Worm (Caenorhabditis elegans) whole organism, L1 larva: ENCODE measurements around the gene F01F1.3.

ENCODE experiments used
- C16A3.4 ChIP-seq: fragments of 150-350 bp; optimal IDR thresholded peaks from 2 replicates; lab custom pipeline; 2014; ENCODE audit warnings: missing biosample characterization, missing genetic modification characterization
- blmp-1 ChIP-seq: fragments of 150-350 bp; optimal IDR thresholded peaks from 2 replicates; lab custom pipeline; 2014; ENCODE audit warnings: missing biosample characterization, missing genetic modification characterization
- dsc-1 ChIP-seq: sonication (generic microtip); optimal IDR thresholded peaks from 2 replicates; lab custom pipeline; 2016; ENCODE audit warnings: mild to moderate bottlenecking, missing genetic modification characterization, missing compliant biosample characterization
- efl-1 ChIP-seq, 4 experiments: fragments of 150-350 bp; optimal IDR thresholded peaks in 3 of 4; peaks in 1 of 4; 1 replicate in 1 of 4; 2 replicates in 3 of 4; lab custom pipeline; 2014; ENCODE audit warnings: missing biosample characterization in 2 of 4, missing genetic modification characterization in 2 of 4, missing genetic modification reagents in 2 of 4
- egl-13 ChIP-seq: sonication (generic microtip); optimal IDR thresholded peaks from 2 replicates; lab custom pipeline; 2016; ENCODE audit warnings: missing genotype, missing genetic modification reagents, missing genetic modification characterization, missing compliant biosample characterization
- elt-3 ChIP-seq, 6 experiments: fragments of 150-350 bp in 1 of 6; sonication (generic microtip); optimal IDR thresholded peaks; 2 replicates each; lab custom pipeline; 2017 to 2018; ENCODE audit warnings: missing biosample characterization in 6 of 6, missing genetic modification characterization in 6 of 6, inconsistent platforms in 1 of 6
- fkh-10 ChIP-seq: sonication (generic microtip); optimal IDR thresholded peaks from 2 replicates; lab custom pipeline; 2017; ENCODE audit warnings: missing biosample characterization, missing genetic modification reagents, missing genetic modification characterization
- fkh-4 ChIP-seq: sonication (generic microtip); optimal IDR thresholded peaks from 2 replicates; lab custom pipeline; 2016; ENCODE audit warnings: missing compliant biosample characterization, missing genetic modification characterization, borderline replicate concordance
- grh-1 ChIP-seq: fragments of 200-800 bp; sonication (Bioruptor generic); IDR thresholded peaks from 2 replicates; pipeline ENCODE4 v1.3.6; 2022; ENCODE audit warnings: missing genetic modification reagents, missing genetic modification characterization, missing compliant biosample characterization
- isw-1 ChIP-seq: fragments of 200-800 bp; sonication (Bioruptor generic); IDR thresholded peaks from 2 replicates; pipeline ENCODE4 v1.3.6; 2022; ENCODE audit warnings: missing genetic modification characterization, missing compliant biosample characterization
- lin-13 ChIP-seq: fragments of 150-350 bp; optimal IDR thresholded peaks from 2 replicates; lab custom pipeline; 2014; ENCODE audit warnings: missing biosample characterization, missing genetic modification reagents, missing genetic modification characterization
- lin-14 ChIP-seq: fragments of 200-800 bp; sonication (Bioruptor generic); optimal IDR thresholded peaks from 2 replicates; lab custom pipeline; 2018; ENCODE audit warnings: mild to moderate bottlenecking, missing genetic modification characterization, moderate library complexity, missing compliant biosample characterization
- lin-15B ChIP-seq: fragments of 150-350 bp; sonication (generic microtip); optimal IDR thresholded peaks from 3 replicates; lab custom pipeline; 2014; ENCODE audit warnings: missing biosample characterization, missing genetic modification characterization
- lir-3 ChIP-seq: sonication (generic microtip); optimal IDR thresholded peaks from 2 replicates; lab custom pipeline; 2016; ENCODE audit warnings: mild to moderate bottlenecking, missing genetic modification characterization, moderate library complexity, missing compliant biosample characterization; ENCODE audit not compliant: poor library complexity
- lsy-2 ChIP-seq, 2 experiments: fragments of 150-350 bp; optimal IDR thresholded peaks; 2 replicates each; lab custom pipeline; 2014; ENCODE audit warnings: missing biosample characterization in 2 of 2, missing genetic modification characterization in 2 of 2
- mdl-1 ChIP-seq, 2 experiments: fragments of 150-350 bp; optimal IDR thresholded peaks; 2 replicates each; lab custom pipeline; 2014 to 2017; ENCODE audit warnings: missing biosample characterization in 2 of 2, missing genetic modification characterization in 2 of 2, inconsistent platforms in 1 of 2
- nhr-12 ChIP-seq: sonication (generic microtip); optimal IDR thresholded peaks from 2 replicates; lab custom pipeline; 2017; ENCODE audit warnings: missing biosample characterization, missing genetic modification characterization
- nhr-19 ChIP-seq: fragments of 200-800 bp; sonication (Bioruptor generic); conservative IDR thresholded peaks from 2 replicates; pipeline ENCODE4 v1.3.6; 2022; ENCODE audit warnings: missing genetic modification characterization, missing compliant biosample characterization
- nhr-20 ChIP-seq: sonication (generic microtip); optimal IDR thresholded peaks from 2 replicates; lab custom pipeline; 2016; ENCODE audit warnings: mild to moderate bottlenecking, missing genetic modification characterization, missing compliant biosample characterization
- nhr-28 ChIP-seq: fragments of 150-350 bp; optimal IDR thresholded peaks from 2 replicates; lab custom pipeline; 2014; ENCODE audit warnings: missing biosample characterization, missing genetic modification characterization
- nhr-71 ChIP-seq: sonication (generic microtip); optimal IDR thresholded peaks from 2 replicates; lab custom pipeline; 2016; ENCODE audit warnings: mild to moderate bottlenecking, missing genetic modification characterization, moderate library complexity, missing compliant biosample characterization
- nhr-77 ChIP-seq: fragments of 150-350 bp; optimal IDR thresholded peaks from 2 replicates; lab custom pipeline; 2014; ENCODE audit warnings: missing biosample characterization, missing genetic modification characterization
- nhr-84 ChIP-seq: sonication (generic microtip); optimal IDR thresholded peaks from 2 replicates; lab custom pipeline; 2017; ENCODE audit warnings: missing biosample characterization, missing genetic modification characterization
- pax-3 ChIP-seq: fragments of 200-800 bp; sonication (Bioruptor generic); optimal IDR thresholded peaks from 2 replicates; lab custom pipeline; 2018; ENCODE audit warnings: mild to moderate bottlenecking, missing genetic modification characterization, moderate library complexity, missing compliant biosample characterization
- skn-1 ChIP-seq: fragments of 150-350 bp; optimal IDR thresholded peaks from 2 replicates; lab custom pipeline; 2014; ENCODE audit warnings: missing biosample characterization, missing genetic modification characterization
- sox-4 ChIP-seq: sonication (generic microtip); optimal IDR thresholded peaks from 2 replicates; lab custom pipeline; 2016; ENCODE audit warnings: missing genetic modification characterization, missing compliant biosample characterization
- sup-37 ChIP-seq: fragments of 200-800 bp; sonication (Bioruptor generic); optimal IDR thresholded peaks from 2 replicates; lab custom pipeline; 2018; ENCODE audit warnings: mild to moderate bottlenecking, missing genetic modification characterization, missing compliant biosample characterization
- tbx-2 ChIP-seq: sonication (generic microtip); optimal IDR thresholded peaks from 2 replicates; lab custom pipeline; 2016; ENCODE audit warnings: missing genetic modification characterization, missing compliant biosample characterization
- unc-130 ChIP-seq: fragments of 150-350 bp; optimal IDR thresholded peaks from 2 replicates; lab custom pipeline; 2017; ENCODE audit warnings: missing biosample characterization, missing genetic modification characterization, inconsistent platforms
- unc-86 ChIP-seq: sonication (generic microtip); optimal IDR thresholded peaks from 2 replicates; lab custom pipeline; 2016; ENCODE audit warnings: missing genetic modification characterization, missing compliant biosample characterization
- ztf-11 ChIP-seq, 2 experiments: sonication (generic microtip); optimal IDR thresholded peaks; 2 replicates each; lab custom pipeline; 2016 to 2017; ENCODE audit warnings: missing genetic modification characterization in 2 of 2, missing biosample characterization in 1 of 2, missing compliant biosample characterization in 1 of 2
- ztf-4 ChIP-seq: fragments of 150-350 bp; optimal IDR thresholded peaks from 2 replicates; lab custom pipeline; 2014; ENCODE audit warnings: missing biosample characterization, missing genetic modification characterization

Gene F01F1.3

ce11 chrIII:5884007-5884406 lies 12.3 kb downstream of the F01F1.3 start, which contains the start of gene C28H8.5:
Gene C28H8.5 (plus strand): TSS chrIII:5884307.
- TF ChIP-seq nhr-12 (tag; lab: Kevin White, UChicago), result no peak
- TF ChIP-seq ztf-11 (tag; optimal IDR thresholded peaks at IDR 0.05; lab: Kevin White, UChicago), result no peak
- TF ChIP-seq grh-1 (GFP tag; lab: Robert Waterston, UW), result no peak
- no peak for TF ChIP-seq lir-3 (tag; lab: Kevin White, UChicago)
- no peak for TF ChIP-seq pax-3 (tag; lab: Kevin White, UChicago)
- TF ChIP-seq lsy-2 (tag; optimal IDR thresholded peaks at IDR 0.05; lab: Kevin White, UChicago), result no peak
- no peak for TF ChIP-seq nhr-84 (tag; lab: Kevin White, UChicago)
- no peak for TF ChIP-seq C16A3.4 (tag; lab: Kevin White, UChicago)
- TF ChIP-seq tbx-2, result no peak
- no peak for TF ChIP-seq lin-13 (GFP tag; lab: Kevin White, UChicago)
- TF ChIP-seq egl-13 (tag; lab: Kevin White, UChicago), result no peak
- TF ChIP-seq blmp-1, result no peak

ce11 chrIII:5884459-5884858 lies 12.7 kb downstream of the F01F1.3 start:
- no peak for TF ChIP-seq skn-1 (tag; lab: Kevin White, UChicago)
- TF ChIP-seq efl-1 (optimal IDR thresholded peaks at IDR 0.05; lab: Kevin White, UChicago), result no peak
- TF ChIP-seq efl-1 (GFP tag; optimal IDR thresholded peaks at IDR 0.05 in 1 of 2; lab: Kevin White, UChicago), result peak in 1 of 2 experiments; percentile 38

- TF ChIP-seq nhr-19 (GFP tag; lab: Robert Waterston, UW) (no peak), isw-1 (GFP tag; lab: Robert Waterston, UW) (no peak), unc-86 (tag; lab: Kevin White, UChicago) (no peak), ztf-11 (tag; optimal IDR thresholded peaks at IDR 0.05; lab: Kevin White, UChicago) (no peak), fkh-4 (tag; lab: Kevin White, UChicago) (no peak), nhr-20 (tag; lab: Kevin White, UChicago) (no peak), nhr-71 (no peak), nhr-28 (no peak), mdl-1 (tag; optimal IDR thresholded peaks at IDR 0.05; lab: Kevin White, UChicago) (no peak)
These were observed 15.2 kb downstream of the F01F1.3 start, which contains the start of gene C28H8.7 for ce11 chrIII:5886893-5887292. Gene C28H8.7 (minus strand): TSS chrIII:5886993.

ce11 chrIII:5888675-5889074 lies 16.9 kb downstream of the F01F1.3 start, which contains the start of gene C28H8.8:
Gene C28H8.8 (minus strand): TSS chrIII:5888775.
- TF ChIP-seq sup-37 (GFP tag; lab: Kevin White, UChicago) (no peak), fkh-10 (GFP tag; lab: Kevin White, UChicago) (no peak), lin-13 (GFP tag; lab: Kevin White, UChicago) (no peak), lin-14 (no peak), nhr-77 (no peak), ztf-4 (tag; lab: Kevin White, UChicago) (no peak), unc-86 (tag; lab: Kevin White, UChicago) (no peak), lin-15B (no peak)

- TF ChIP-seq efl-1 (optimal IDR thresholded peaks at IDR 0.05; lab: Kevin White, UChicago) (no peak), efl-1 (GFP tag; optimal IDR thresholded peaks at IDR 0.05 in 1 of 2; lab: Kevin White, UChicago) (peak in 1 of 2 experiments; percentile 39), elt-3 (tag; optimal IDR thresholded peaks at IDR 0.05; lab: Kevin White, UChicago) (no peak), dsc-1 (tag; lab: Kevin White, UChicago) (no peak), unc-130 (tag; lab: Kevin White, UChicago) (no peak), mdl-1 (tag; optimal IDR thresholded peaks at IDR 0.05; lab: Kevin White, UChicago) (peak in 1 of 2 experiments; percentile 21), nhr-77 (peak; percentile 41), lin-14 (peak; percentile 32), sox-4 (tag; lab: Kevin White, UChicago) (no peak)
These were observed 21.2 kb downstream of the F01F1.3 start for ce11 chrIII:5892909-5893308.
